Worm (Caenorhabditis elegans): ENCODE data around the gene hse-5.

DNA sequence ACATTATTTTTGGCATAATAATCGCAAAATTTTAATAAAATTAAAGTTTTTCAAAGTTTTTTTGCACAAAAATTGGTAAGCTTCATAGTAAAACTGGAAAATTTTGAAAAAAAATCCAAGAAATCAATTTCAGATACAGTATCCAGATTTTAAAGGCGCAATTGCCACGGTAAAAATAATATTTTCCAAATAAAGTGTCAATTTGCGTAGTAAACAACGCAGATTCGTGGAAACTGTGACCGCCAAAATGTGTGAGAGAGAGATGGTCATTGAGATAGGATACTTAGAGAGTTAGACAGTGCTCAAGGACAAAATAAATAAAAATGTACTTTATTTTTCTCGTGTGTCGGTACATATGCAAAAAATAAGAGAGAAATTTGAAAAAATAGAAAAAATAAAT is 42.4 kb upstream of the hse-5 start:
- TF ChIP-seq mdl-1 (tag; optimal IDR thresholded peaks at IDR 0.05) (no peak), nhr-76 (tag; optimal IDR thresholded peaks at IDR 0.05) (no peak), hlh-17 (GFP tag; optimal IDR thresholded peaks at IDR 0.05; ENCODE audit: borderline replicate concordance) (no peak), aly-2 (tag; optimal IDR thresholded peaks at IDR 0.05) (no peak), sptf-1 (tag; optimal IDR thresholded peaks at IDR 0.05) (no peak), tlp-1 (tag; optimal IDR thresholded peaks at IDR 0.05) (no peak)
